Fruit fly (Drosophila melanogaster) whole organism, prepupa: ENCODE measurements around the gene Vps13B.

Experiments used
- Blimp-1 ChIP-seq: fragments of 200-800 bp; sonication (Bioruptor generic); optimal IDR thresholded peaks from 3 replicates; lab custom pipeline; 2017; ENCODE audit warnings: missing biosample characterization, missing genetic modification characterization, mild to moderate bottlenecking, moderate library complexity, missing genetic modification reagents
- CG10631 ChIP-seq: fragments of 200-800 bp; sonication (Bioruptor generic); optimal IDR thresholded peaks from 2 replicates; lab custom pipeline; 2016; ENCODE audit warnings: missing biosample characterization, missing genetic modification characterization
- CG11762 ChIP-seq: fragments of 200-800 bp; sonication (Bioruptor generic); optimal IDR thresholded peaks from 3 replicates; lab custom pipeline; 2016; ENCODE audit warnings: missing biosample characterization, missing genetic modification characterization; ENCODE audit not compliant: insufficient read depth
- CG16779 ChIP-seq: fragments of 200-800 bp; sonication (Bioruptor generic); optimal IDR thresholded peaks from 3 replicates; lab custom pipeline; 2017; ENCODE audit warnings: missing biosample characterization, mild to moderate bottlenecking, missing genetic modification characterization
- CG3032 ChIP-seq: fragments of 200-800 bp; optimal IDR thresholded peaks from 2 replicates; lab custom pipeline; 2019; ENCODE audit warnings: missing biosample characterization, mild to moderate bottlenecking, missing genetic modification characterization, moderate library complexity
- CG6854 ChIP-seq: fragments of 200-800 bp; sonication (Bioruptor generic); optimal IDR thresholded peaks from 2 replicates; lab custom pipeline; 2017; ENCODE audit warnings: missing biosample characterization, mild to moderate bottlenecking, missing genetic modification characterization
- CG7368 ChIP-seq: fragments of 200-800 bp; sonication (Bioruptor generic); optimal IDR thresholded peaks from 3 replicates; lab custom pipeline; 2016; ENCODE audit warnings: missing biosample characterization, missing genetic modification characterization
- Eip93F ChIP-seq: fragments of 200-800 bp; sonication (Bioruptor generic); optimal IDR thresholded peaks from 2 replicates; lab custom pipeline; 2016; ENCODE audit warnings: missing biosample characterization, mild to moderate bottlenecking, missing genetic modification characterization
- Hr4 ChIP-seq: fragments of 200-800 bp; sonication (Bioruptor generic); optimal IDR thresholded peaks from 3 replicates; lab custom pipeline; 2016; ENCODE audit warnings: missing biosample characterization, missing genetic modification characterization
- Lpt ChIP-seq: fragments of 200-800 bp; sonication (Bioruptor generic); optimal IDR thresholded peaks from 3 replicates; lab custom pipeline; 2016; ENCODE audit warnings: missing biosample characterization, missing genetic modification characterization
- OdsH ChIP-seq: fragments of 200-800 bp; sonication (Bioruptor generic); optimal IDR thresholded peaks from 3 replicates; lab custom pipeline; 2016; ENCODE audit warnings: missing biosample characterization, missing genetic modification characterization
- pdm3 ChIP-seq: fragments of 200-800 bp; sonication (Bioruptor generic); optimal IDR thresholded peaks from 3 replicates; lab custom pipeline; 2016; ENCODE audit warnings: missing biosample characterization, missing genetic modification characterization
- vri ChIP-seq: fragments of 200-800 bp; sonication (Bioruptor generic); optimal IDR thresholded peaks from 3 replicates; lab custom pipeline; 2016; ENCODE audit warnings: missing biosample characterization, mild to moderate bottlenecking, missing genetic modification characterization

DNA sequence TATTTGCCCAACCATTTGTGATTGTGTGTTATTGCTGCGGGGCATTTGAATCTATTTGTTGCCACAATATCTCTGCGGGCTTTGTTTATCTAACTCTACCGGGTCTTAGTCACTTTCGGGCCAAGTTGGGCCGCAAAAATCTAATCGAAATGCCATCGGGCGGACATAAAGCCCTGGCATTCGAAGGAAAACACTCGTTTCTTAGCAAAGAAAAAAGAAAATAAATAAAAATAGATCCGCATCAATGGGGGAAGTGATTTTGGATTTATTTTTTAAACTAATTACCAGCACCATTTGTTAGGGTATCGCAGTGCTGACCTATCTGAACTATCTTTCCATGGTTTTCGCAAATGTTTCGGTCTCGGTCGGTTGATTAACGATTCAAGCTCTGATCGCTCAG is 37.2 kb upstream of the Vps13B start:
- TF ChIP-seq pdm3 (GFP tag; lab: Kevin White, UChicago) (no peak), vri (GFP tag; lab: Kevin White, UChicago) (no peak), CG11762 (GFP tag; lab: Kevin White, UChicago) (no peak), CG3032 (tag; lab: Kevin White, UChicago) (no peak), Eip93F (GFP tag; lab: Kevin White, UChicago) (no peak), Hr4 (GFP tag; lab: Kevin White, UChicago) (peak; percentile 46), CG16779 (tag; lab: Kevin White, UChicago) (no peak), Lpt (no peak), Blimp-1 (GFP tag; lab: Kevin White, UChicago) (no peak), CG7368 (no peak), CG6854 (GFP tag; lab: Kevin White, UChicago) (no peak), OdsH (GFP tag; lab: Kevin White, UChicago) (no peak), CG10631 (GFP tag; lab: Kevin White, UChicago) (no peak)
